Worm (Caenorhabditis elegans) whole organism, L3 larva: Measurements from ENCODE around the gene pals-39.

Source experiments
- pha-4 ChIP-seq: fragments of 150-350 bp; optimal IDR thresholded peaks from 2 replicates; lab custom pipeline; 2014; ENCODE audit warnings: missing biosample characterization, missing genetic modification reagents, missing genetic modification characterization
- snpc-4 ChIP-seq: fragments of 150-350 bp; optimal IDR thresholded peaks from 2 replicates; lab custom pipeline; 2014; ENCODE audit warnings: missing biosample characterization, missing genetic modification characterization

ce11 chrV:12455695-12456094 lies 12.0 kb upstream of the pals-39 start:
- TF ChIP-seq snpc-4, result no peak
- TF ChIP-seq pha-4 (tag; lab: Kevin White, UChicago), result no peak
